Fruit fly (Drosophila melanogaster) whole organism, embryonic: Measurements from ENCODE around the gene Catsup.

Experiments
- Awh ChIP-seq: fragments of 200-800 bp; sonication (Bioruptor generic); IDR thresholded peaks from 2 replicates; pipeline ENCODE4, ENCODE4 v1.3.6; 2022; ENCODE audit warnings: missing biosample characterization, missing genetic modification characterization
- Bgb ChIP-seq: fragments of 200-800 bp; sonication (Bioruptor generic); IDR thresholded peaks from 2 replicates; pipeline ENCODE4 v1.3.6; 2022; ENCODE audit warnings: missing biosample characterization, missing genetic modification characterization; ENCODE audit not compliant: partially characterized antibody
- CG1233 ChIP-seq: fragments of 200-800 bp; sonication (Bioruptor generic); optimal IDR thresholded peaks from 4 replicates; lab custom pipeline; 2018; ENCODE audit warnings: missing biosample characterization, mild to moderate bottlenecking, missing genetic modification characterization
- CG12659 ChIP-seq: fragments of 200-800 bp; sonication (Bioruptor generic); optimal IDR thresholded peaks from 3 replicates; lab custom pipeline; 2017; ENCODE audit warnings: mild to moderate bottlenecking, missing biosample characterization, missing genetic modification reagents, missing genetic modification characterization
- CG14710 ChIP-seq: fragments of 200-800 bp; sonication (Bioruptor generic); optimal IDR thresholded peaks from 3 replicates; lab custom pipeline; 2019; ENCODE audit warnings: missing biosample characterization, mild to moderate bottlenecking, missing genetic modification characterization, moderate library complexity
- CG15479 ChIP-seq: fragments of 200-800 bp; sonication (Bioruptor generic); optimal IDR thresholded peaks from 3 replicates; lab custom pipeline; 2019; ENCODE audit warnings: missing biosample characterization, mild to moderate bottlenecking, missing genetic modification characterization, moderate library complexity
- CG15514 ChIP-seq: fragments of 200-800 bp; sonication (Bioruptor generic); optimal IDR thresholded peaks from 3 replicates; lab custom pipeline; 2017; ENCODE audit warnings: missing biosample characterization, missing genetic modification characterization, mild to moderate bottlenecking, moderate library complexity, missing genetic modification reagents
- CG16813 ChIP-seq: fragments of 200-800 bp; sonication (Bioruptor generic); IDR thresholded peaks from 3 replicates; pipeline ENCODE4 v1.3.6; 2022; ENCODE audit warnings: missing biosample characterization, missing genetic modification characterization; ENCODE audit not compliant: partially characterized antibody
- CG1792 ChIP-seq: fragments of 200-800 bp; sonication (Bioruptor generic); optimal IDR thresholded peaks from 2 replicates; lab custom pipeline; 2016; ENCODE audit warnings: missing biosample characterization, missing genetic modification characterization
- CG2199 ChIP-seq: fragments of 200-800 bp; sonication (Bioruptor generic); IDR thresholded peaks from 3 replicates; pipeline ENCODE4 v1.3.6; 2022; ENCODE audit warnings: missing biosample characterization, missing genetic modification characterization
- CG31441 ChIP-seq: fragments of 200-800 bp; sonication (Bioruptor generic); IDR thresholded peaks from 2 replicates; pipeline ENCODE4 v1.3.6; 2022; ENCODE audit warnings: missing biosample characterization, missing genetic modification characterization
- CG32532 ChIP-seq: fragments of 200-800 bp; sonication (Bioruptor generic); IDR thresholded peaks from 2 replicates; pipeline ENCODE4 v1.3.6; 2022; ENCODE audit warnings: missing biosample characterization, missing genetic modification characterization
- CG3281 ChIP-seq: fragments of 200-800 bp; sonication (Bioruptor generic); optimal IDR thresholded peaks from 3 replicates; lab custom pipeline; 2017; ENCODE audit warnings: missing biosample characterization, mild to moderate bottlenecking, missing genetic modification characterization
- CG6254 ChIP-seq: fragments of 200-800 bp; sonication (Bioruptor generic); optimal IDR thresholded peaks from 3 replicates; lab custom pipeline; 2017; ENCODE audit warnings: mild to moderate bottlenecking, missing biosample characterization, missing genetic modification reagents, missing genetic modification characterization
- CG6854 ChIP-seq: fragments of 200-800 bp; sonication (Bioruptor generic); optimal IDR thresholded peaks from 3 replicates; lab custom pipeline; 2017; ENCODE audit warnings: missing biosample characterization, mild to moderate bottlenecking, missing genetic modification characterization
- CG7745 ChIP-seq: fragments of 200-800 bp; sonication (Bioruptor generic); optimal IDR thresholded peaks from 2 replicates; lab custom pipeline; 2018; ENCODE audit warnings: missing biosample characterization, mild to moderate bottlenecking, missing genetic modification characterization, moderate library complexity
- CG7987 ChIP-seq: fragments of 200-800 bp; sonication (Bioruptor generic); optimal IDR thresholded peaks from 2 replicates; lab custom pipeline; 2018; ENCODE audit warnings: missing biosample characterization, mild to moderate bottlenecking, missing genetic modification characterization, moderate library complexity
- CG8924 ChIP-seq: fragments of 200-800 bp; optimal IDR thresholded peaks from 3 replicates; lab custom pipeline; 2019; ENCODE audit warnings: missing biosample characterization, mild to moderate bottlenecking, missing genetic modification characterization, moderate library complexity
- CG9797 ChIP-seq: fragments of 200-800 bp; sonication (Bioruptor generic); optimal IDR thresholded peaks from 3 replicates; lab custom pipeline; 2018; ENCODE audit warnings: missing biosample characterization, mild to moderate bottlenecking, missing genetic modification characterization
- CrebB ChIP-seq: fragments of 200-800 bp; sonication (Bioruptor generic); optimal IDR thresholded peaks from 3 replicates; lab custom pipeline; 2018; ENCODE audit warnings: missing biosample characterization, mild to moderate bottlenecking, missing genetic modification characterization
- HLHmδ ChIP-seq: fragments of 200-800 bp; sonication (Bioruptor generic); optimal IDR thresholded peaks from 2 replicates; lab custom pipeline; 2018; ENCODE audit warnings: missing biosample characterization, mild to moderate bottlenecking, missing genetic modification characterization, moderate library complexity
- MBD-R2 ChIP-seq: fragments of 200-800 bp; sonication (Bioruptor generic); IDR thresholded peaks from 2 replicates; pipeline ENCODE4 v1.3.6; 2022; ENCODE audit warnings: missing biosample characterization, missing genetic modification characterization
- NC2α ChIP-seq: fragments of 200-800 bp; sonication (Bioruptor generic); optimal IDR thresholded peaks from 2 replicates; lab custom pipeline; 2016; ENCODE audit warnings: missing biosample characterization, missing genetic modification characterization
- Opbp ChIP-seq: fragments of 200-800 bp; sonication (Bioruptor generic); IDR thresholded peaks from 3 replicates; pipeline ENCODE4 v1.3.6; 2022; ENCODE audit warnings: missing biosample characterization, missing genetic modification characterization; ENCODE audit not compliant: partially characterized antibody
- Stat92E ChIP-seq, 3 experiments: fragments of >200 bp in 2 of 3; fragments of 200-800 bp in 1 of 3; sonication (Bioruptor generic) in 1 of 3; optimal IDR thresholded peaks; 2 replicates each; lab custom pipeline; 2017 to 2019; ENCODE audit warnings: missing biosample characterization in 3 of 3, missing genetic modification characterization in 3 of 3, mild to moderate bottlenecking in 1 of 3, moderate library complexity in 1 of 3
- Usf ChIP-seq: fragments of 200-800 bp; sonication (Bioruptor generic); optimal IDR thresholded peaks from 2 replicates; lab custom pipeline; 2017; ENCODE audit warnings: missing genotype, missing biosample characterization, missing genetic modification characterization
- ab ChIP-seq: fragments of 200-800 bp; sonication (Bioruptor generic); optimal IDR thresholded peaks from 2 replicates; lab custom pipeline; 2016; ENCODE audit warnings: missing biosample characterization, missing genetic modification characterization
- ap ChIP-seq: fragments of 200-800 bp; sonication (Bioruptor generic); IDR thresholded peaks from 2 replicates; pipeline ENCODE4 v1.3.6; 2022; ENCODE audit warnings: missing biosample characterization, missing genetic modification characterization
- ase ChIP-seq: fragments of 200-800 bp; sonication (Bioruptor generic); IDR thresholded peaks from 3 replicates; pipeline ENCODE4 v1.3.6; 2022; ENCODE audit warnings: missing biosample characterization, missing genetic modification characterization
- caup ChIP-seq: fragments of 200-800 bp; sonication (Bioruptor generic); optimal IDR thresholded peaks from 3 replicates; lab custom pipeline; 2017; ENCODE audit warnings: missing biosample characterization, mild to moderate bottlenecking, missing genetic modification characterization, moderate library complexity; ENCODE audit not compliant: severe bottlenecking
- chinmo ChIP-seq: fragments of 200-800 bp; sonication (Bioruptor generic); IDR thresholded peaks from 4 replicates; pipeline ENCODE4 v1.3.6; 2022; ENCODE audit warnings: missing biosample characterization, missing genetic modification characterization; ENCODE audit not compliant: partially characterized antibody
- chm ChIP-seq: fragments of 200-800 bp; sonication (Bioruptor generic); IDR thresholded peaks from 2 replicates; pipeline ENCODE4 v1.3.6; 2022; ENCODE audit warnings: missing biosample characterization, missing genetic modification characterization
- croc ChIP-seq: fragments of 200-800 bp; sonication (Bioruptor generic); conservative IDR thresholded peaks from 3 replicates; pipeline ENCODE4 v1.3.6; 2022; ENCODE audit warnings: missing biosample characterization, missing genetic modification characterization
- dmrt11E ChIP-seq: fragments of 200-800 bp; sonication (Bioruptor generic); optimal IDR thresholded peaks from 3 replicates; lab custom pipeline; 2018; ENCODE audit warnings: missing biosample characterization, mild to moderate bottlenecking, missing genetic modification characterization, moderate library complexity
- fd96Cb ChIP-seq: fragments of 200-800 bp; sonication (Bioruptor generic); optimal IDR thresholded peaks from 2 replicates; lab custom pipeline; 2018; ENCODE audit warnings: missing biosample characterization, mild to moderate bottlenecking, missing genetic modification characterization, moderate library complexity
- fru ChIP-seq: fragments of >200 bp; optimal IDR thresholded peaks from 2 replicates; lab custom pipeline; 2017
- grau ChIP-seq: fragments of 200-800 bp; optimal IDR thresholded peaks from 3 replicates; lab custom pipeline; 2019; ENCODE audit warnings: missing biosample characterization, mild to moderate bottlenecking, missing genetic modification characterization, moderate library complexity
- gt ChIP-seq: fragments of 200-800 bp; sonication (Bioruptor generic); IDR thresholded peaks from 2 replicates; pipeline ENCODE4 v1.3.6; 2022; ENCODE audit warnings: missing biosample characterization, missing genetic modification characterization
- mld ChIP-seq: fragments of 200-800 bp; sonication (Bioruptor generic); IDR thresholded peaks from 3 replicates; pipeline ENCODE4 v1.3.6; 2022; ENCODE audit warnings: missing biosample characterization, missing genetic modification characterization; ENCODE audit not compliant: partially characterized antibody
- pan ChIP-seq, 4 experiments: fragments of >200 bp in 3 of 4; fragments of 200-800 bp in 1 of 4; sonication (Bioruptor generic) in 1 of 4; optimal IDR thresholded peaks in 3 of 4; IDR thresholded peaks in 1 of 4; 2 replicates each; pipeline versions ENCODE4 v1.3.6 to Lab custom; 2017 to 2022; ENCODE audit warnings: missing biosample characterization in 2 of 4, missing genetic modification characterization in 2 of 4, mixed read lengths in 1 of 4
- pb ChIP-seq: fragments of 200-800 bp; sonication (Bioruptor generic); optimal IDR thresholded peaks from 3 replicates; lab custom pipeline; 2016; ENCODE audit warnings: missing biosample characterization, missing genetic modification characterization
- pho ChIP-seq: fragments of 200-800 bp; sonication (Bioruptor generic); optimal IDR thresholded peaks from 2 replicates; lab custom pipeline; 2016; ENCODE audit warnings: missing biosample characterization, missing genetic modification characterization
- shn ChIP-seq: fragments of 200-800 bp; sonication (Bioruptor generic); optimal IDR thresholded peaks from 3 replicates; lab custom pipeline; 2016; ENCODE audit warnings: missing biosample characterization, missing genetic modification characterization
- slp2 ChIP-seq: fragments of 200-800 bp; sonication (Bioruptor generic); optimal IDR thresholded peaks from 2 replicates; lab custom pipeline; 2016; ENCODE audit warnings: missing biosample characterization, missing genetic modification characterization
- unpg ChIP-seq: fragments of 200-800 bp; sonication (Bioruptor generic); optimal IDR thresholded peaks from 3 replicates; lab custom pipeline; 2018; ENCODE audit warnings: missing biosample characterization, mild to moderate bottlenecking, missing genetic modification characterization, moderate library complexity
- vfl ChIP-seq: fragments of 200-800 bp; sonication (Bioruptor generic); optimal IDR thresholded peaks from 2 replicates; lab custom pipeline; 2016; ENCODE audit warnings: missing biosample characterization, missing genetic modification characterization
- wek ChIP-seq: fragments of 200-800 bp; sonication (Bioruptor generic); optimal IDR thresholded peaks from 3 replicates; lab custom pipeline; 2018; ENCODE audit warnings: missing biosample characterization, mild to moderate bottlenecking, missing genetic modification characterization, moderate library complexity

Gene Catsup

DNA sequence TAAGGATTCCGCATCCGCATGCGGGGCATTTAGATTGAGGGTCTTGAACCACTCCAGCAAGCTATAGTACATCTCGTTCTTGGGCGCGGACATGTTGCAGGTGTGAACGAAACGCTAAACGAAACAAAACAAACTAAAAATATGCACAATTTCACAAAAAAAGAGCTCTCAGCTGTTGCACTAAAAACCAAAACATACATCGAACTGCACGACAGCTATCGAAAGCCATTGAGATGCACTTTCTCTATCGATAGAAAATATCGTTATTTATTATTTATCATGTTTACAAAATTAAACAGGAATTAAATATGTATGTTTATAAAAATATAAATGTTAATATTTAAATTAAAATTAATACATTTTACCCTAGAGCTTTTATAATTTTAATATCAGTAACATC, 8.4 kb upstream of the Catsup start, which contains the start of gene hook (continued):
- peak; percentile 73; the same call in 2 of the 3 replicates for TF ChIP-seq Opbp (GFP tag; lab: Robert Waterston, UW)
- TF ChIP-seq MBD-R2, result peak; percentile 68
- TF ChIP-seq Awh (GFP tag; lab: Robert Waterston, UW), result no peak
- no peak for TF ChIP-seq unpg (GFP tag; lab: Kevin White, UChicago)
- TF ChIP-seq CG12659, result peak; percentile 22

DNA sequence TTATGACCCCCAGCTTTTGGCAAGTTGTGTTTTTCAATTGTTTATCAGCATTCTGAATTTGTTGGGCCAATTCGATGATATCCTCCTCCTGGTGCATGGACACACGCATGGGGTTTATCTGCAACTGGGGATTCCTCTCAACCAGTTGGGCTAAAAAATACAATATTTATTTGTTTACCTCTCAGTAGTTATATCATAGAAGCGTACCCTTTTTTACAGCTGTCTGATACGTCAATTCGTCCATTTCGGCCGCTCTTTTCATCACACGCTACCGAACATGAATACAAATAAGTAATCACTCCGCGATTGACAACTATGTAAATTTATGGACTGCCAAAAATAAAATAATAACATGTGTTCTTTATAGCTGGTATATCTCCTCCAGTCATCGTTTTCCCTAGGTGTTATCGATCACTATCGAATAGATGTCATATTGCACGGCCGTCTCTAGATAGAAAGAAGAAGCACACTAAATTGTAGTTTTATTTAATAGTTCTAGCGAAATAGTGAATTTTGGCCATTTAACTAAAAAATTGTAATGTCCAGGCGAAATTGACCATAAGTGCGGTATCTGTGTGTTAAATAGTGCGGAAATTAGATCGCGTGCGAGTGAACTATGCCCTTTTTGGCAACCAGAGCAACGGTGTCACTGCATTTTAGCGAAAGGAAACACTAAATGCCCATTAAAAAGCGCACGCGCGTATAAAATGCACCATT, 7.3 kb upstream of the Catsup start, which contains the start of the genes mib2 and CG31800:
Gene mib2 (plus strand): TSS at position 232 of the 717 bp plus-strand sequence.
Gene CG31800 (minus strand): TSS at position 364 of the 717 bp plus-strand sequence.
- TF ChIP-seq ase (GFP tag; lab: Robert Waterston, UW) (no peak), pb (GFP tag; lab: Kevin White, UChicago) (no peak), CG3281 (GFP tag; lab: Kevin White, UChicago) (peak; percentile 5), pho (GFP tag; lab: Kevin White, UChicago) (no peak), CG32532 (GFP tag; lab: Robert Waterston, UW) (no peak), NC2α (no peak), shn (GFP tag; lab: Kevin White, UChicago) (no peak), CG15479 (GFP tag; lab: Kevin White, UChicago) (no peak), wek (GFP tag; lab: Kevin White, UChicago) (no peak), CrebB (tag; lab: Kevin White, UChicago) (no peak), CG8924 (tag; lab: Kevin White, UChicago) (peak; percentile 16), CG16813 (GFP tag; lab: Robert Waterston, UW) (peak; percentile 76), ab (GFP tag; lab: Kevin White, UChicago) (no peak), chinmo (peak; percentile 82; the same call in 2 of the 4 replicates), CG6254 (GFP tag; lab: Kevin White, UChicago) (no peak), fru (lab: Kevin White, UChicago) (no peak), fd96Cb (tag; lab: Kevin White, UChicago) (no peak), pan (optimal IDR thresholded peaks at IDR 0.05; lab: Kevin White, UChicago) (no peak), pan (GFP tag; optimal IDR thresholded peaks at IDR 0.05 in 1 of 2, IDR thresholded peaks at IDR 0.05 in 1 of 2) (no peak), CG6854 (GFP tag; lab: Kevin White, UChicago) (no peak), mld (GFP tag; lab: Robert Waterston, UW) (peak; percentile 84), CG15514 (GFP tag; lab: Kevin White, UChicago) (peak; percentile 26), chm (0 out of 2 replicates have a peak, but pooled peaks have one; percentile 38), caup (GFP tag; lab: Kevin White, UChicago) (no peak), CG31441 (GFP tag; lab: Robert Waterston, UW) (no peak), ap (GFP tag; lab: Robert Waterston, UW) (no peak), CG14710 (tag; lab: Kevin White, UChicago) (peak; percentile 27), CG7745 (tag; lab: Kevin White, UChicago) (no peak), grau (peak; percentile 20), CG7987 (peak; percentile 15), Stat92E (GFP tag; optimal IDR thresholded peaks at IDR 0.05; lab: Kevin White, UChicago) (no peak), Bgb (GFP tag; lab: Robert Waterston, UW) (peak; percentile 89), HLHmδ (GFP tag; lab: Kevin White, UChicago) (no peak), CG1233 (no peak), croc (GFP tag; lab: Robert Waterston, UW) (no peak), vfl (GFP tag; lab: Kevin White, UChicago) (no peak), CG9797 (no peak), CG2199 (GFP tag; lab: Robert Waterston, UW) (0 out of 3 replicates have a peak, but pooled peaks have one; percentile 53), Usf (GFP tag; lab: Kevin White, UChicago) (no peak), dmrt11E (tag; lab: Kevin White, UChicago) (no peak), gt (GFP tag; lab: Robert Waterston, UW) (no peak), slp2 (GFP tag; lab: Kevin White, UChicago) (no peak), CG1792 (GFP tag; lab: Kevin White, UChicago) (no peak)
